Worm (Caenorhabditis elegans) whole organism, young adult: Measurements from ENCODE around the gene W06G6.10.

ENCODE experiments used
- B0261.1 ChIP-seq: sonication (generic microtip); optimal IDR thresholded peaks from 2 replicates; lab custom pipeline; 2016; ENCODE audit warnings: mild to moderate bottlenecking, missing genetic modification characterization, moderate library complexity, missing compliant biosample characterization
- D2030.7 ChIP-seq: fragments of 200-800 bp; sonication (Bioruptor generic); IDR thresholded peaks from 2 replicates; pipeline ENCODE4 v1.3.6; 2022; ENCODE audit warnings: missing genetic modification reagents, missing genetic modification characterization, missing compliant biosample characterization
- F23B12.7 ChIP-seq: sonication (generic microtip); optimal IDR thresholded peaks from 2 replicates; lab custom pipeline; 2017; ENCODE audit warnings: missing genetic modification characterization, mild to moderate bottlenecking, missing compliant biosample characterization, antibody characterized with exemption, moderate library complexity; ENCODE audit not compliant: insufficient read depth
- F33H1.4 ChIP-seq: fragments of 200-800 bp; sonication (Bioruptor generic); IDR thresholded peaks from 2 replicates; pipeline ENCODE4 v1.3.6; 2022; ENCODE audit warnings: missing genetic modification reagents, missing genetic modification characterization, missing compliant biosample characterization
- F49E8.2 ChIP-seq: sonication (generic microtip); optimal IDR thresholded peaks from 3 replicates; lab custom pipeline; 2017; ENCODE audit warnings: missing genetic modification characterization, mild to moderate bottlenecking, missing compliant biosample characterization, antibody characterized with exemption, moderate library complexity; ENCODE audit not compliant: insufficient read depth
- ZK185.1 ChIP-seq: sonication (generic microtip); optimal IDR thresholded peaks from 2 replicates; lab custom pipeline; 2016; ENCODE audit warnings: mild to moderate bottlenecking, missing genetic modification characterization, missing compliant biosample characterization; ENCODE audit not compliant: poor library complexity, severe bottlenecking
- aptf-2 ChIP-seq: fragments of 200-800 bp; sonication (Bioruptor generic); conservative IDR thresholded peaks from 2 replicates; pipeline ENCODE4 v1.3.6; 2022; ENCODE audit warnings: missing genetic modification reagents, missing genetic modification characterization, missing compliant biosample characterization
- aptf-3 ChIP-seq: fragments of 200-800 bp; sonication (Bioruptor generic); IDR thresholded peaks from 2 replicates; pipeline ENCODE4 v1.3.6; 2022; ENCODE audit warnings: missing genetic modification characterization, missing compliant biosample characterization
- attf-3 ChIP-seq: fragments of 200-800 bp; sonication (Bioruptor generic); conservative IDR thresholded peaks from 2 replicates; pipeline ENCODE4 v1.3.6; 2022; ENCODE audit warnings: missing genetic modification reagents, missing genetic modification characterization, missing compliant biosample characterization
- attf-5 ChIP-seq: fragments of 200-800 bp; sonication (Bioruptor generic); optimal IDR thresholded peaks from 2 replicates; lab custom pipeline; 2018; ENCODE audit warnings: mild to moderate bottlenecking, missing genetic modification characterization, missing compliant biosample characterization
- attf-6 ChIP-seq: fragments of 200-800 bp; sonication (Bioruptor generic); IDR thresholded peaks from 2 replicates; pipeline ENCODE4 v1.3.6; 2022; ENCODE audit warnings: missing genetic modification reagents, missing genetic modification characterization, missing compliant biosample characterization
- cebp-1 ChIP-seq, 2 experiments: fragments of 200-800 bp in 1 of 2; sonication (Bioruptor generic) in 1 of 2; sonication (generic microtip) in 1 of 2; IDR thresholded peaks in 1 of 2; optimal IDR thresholded peaks in 1 of 2; 2 replicates each; pipeline versions ENCODE4 v1.3.6 to Lab custom; 2017 to 2022; ENCODE audit warnings: missing compliant biosample characterization in 2 of 2, missing genetic modification characterization in 2 of 2, mild to moderate bottlenecking in 1 of 2, missing genetic modification reagents in 1 of 2, moderate library complexity in 1 of 2
- ceh-58 ChIP-seq: fragments of 200-800 bp; sonication (Bioruptor generic); IDR thresholded peaks from 2 replicates; pipeline ENCODE4 v1.3.6; 2022; ENCODE audit warnings: missing genetic modification characterization, missing compliant biosample characterization
- chd-7 ChIP-seq: sonication (generic microtip); optimal IDR thresholded peaks from 2 replicates; lab custom pipeline; 2016; ENCODE audit warnings: mild to moderate bottlenecking, missing genetic modification characterization, moderate library complexity, missing compliant biosample characterization
- die-1 ChIP-seq: sonication (generic microtip); optimal IDR thresholded peaks from 2 replicates; lab custom pipeline; 2016; ENCODE audit warnings: missing genotype, mild to moderate bottlenecking, missing genetic modification characterization, missing compliant biosample characterization
- dox-1 ChIP-seq: fragments of 200-800 bp; sonication (Bioruptor generic); IDR thresholded peaks from 2 replicates; pipeline ENCODE4 v1.3.6; 2022; ENCODE audit warnings: missing genetic modification reagents, missing genetic modification characterization, missing compliant biosample characterization
- him-1 ChIP-seq: sonication (generic microtip); optimal IDR thresholded peaks from 2 replicates; lab custom pipeline; 2016; ENCODE audit warnings: missing genotype, missing genetic modification reagents, missing genetic modification characterization, missing compliant biosample characterization
- hmg-1.2 ChIP-seq: fragments of 200-800 bp; sonication (Bioruptor generic); IDR thresholded peaks from 2 replicates; pipeline ENCODE4 v1.3.6; 2022; ENCODE audit warnings: missing genetic modification reagents, missing genetic modification characterization, missing compliant biosample characterization
- let-607 ChIP-seq, 2 experiments: fragments of 200-800 bp in 1 of 2; sonication (Bioruptor generic) in 1 of 2; sonication (generic microtip) in 1 of 2; optimal IDR thresholded peaks; 2 replicates each; lab custom pipeline; 2016 to 2018; ENCODE audit warnings: mild to moderate bottlenecking in 2 of 2, missing compliant biosample characterization in 2 of 2, missing genetic modification characterization in 2 of 2, moderate library complexity in 2 of 2, missing genotype in 1 of 2
- lin-26 ChIP-seq: fragments of 200-800 bp; sonication (Bioruptor generic); IDR thresholded peaks from 2 replicates; pipeline ENCODE4 v1.3.6; 2022; ENCODE audit warnings: missing genetic modification reagents, missing genetic modification characterization, missing compliant biosample characterization
- madf-8 ChIP-seq: fragments of 200-800 bp; sonication (Bioruptor generic); conservative IDR thresholded peaks from 2 replicates; pipeline ENCODE4 v1.3.6; 2022; ENCODE audit warnings: missing genetic modification reagents, missing genetic modification characterization, missing compliant biosample characterization
- mcd-1 ChIP-seq: fragments of 200-800 bp; sonication (Bioruptor generic); IDR thresholded peaks from 2 replicates; pipeline ENCODE4 v1.3.6; 2022; ENCODE audit warnings: missing genetic modification reagents, missing genetic modification characterization, missing compliant biosample characterization
- mel-28 ChIP-seq: sonication (generic microtip); optimal IDR thresholded peaks from 2 replicates; lab custom pipeline; 2016; ENCODE audit warnings: borderline replicate concordance, mild to moderate bottlenecking, missing genetic modification characterization, missing compliant biosample characterization
- mes-4 ChIP-seq: sonication (generic microtip); optimal IDR thresholded peaks from 2 replicates; lab custom pipeline; 2016; ENCODE audit warnings: missing genotype, missing genetic modification characterization, missing compliant biosample characterization
- nfya-2 ChIP-seq: fragments of 200-800 bp; sonication (Bioruptor generic); IDR thresholded peaks from 2 replicates; pipeline ENCODE4 v1.3.6; 2022; ENCODE audit warnings: missing genetic modification reagents, missing genetic modification characterization, missing compliant biosample characterization
- nfyb-1 ChIP-seq: fragments of 200-800 bp; sonication (Bioruptor generic); IDR thresholded peaks from 2 replicates; pipeline ENCODE4 v1.3.6; 2022; ENCODE audit warnings: missing genetic modification reagents, missing genetic modification characterization, missing compliant biosample characterization
- nhr-27 ChIP-seq: fragments of 200-800 bp; sonication (Bioruptor generic); optimal IDR thresholded peaks from 2 replicates; lab custom pipeline; 2018; ENCODE audit warnings: mild to moderate bottlenecking, missing genetic modification characterization, moderate library complexity, missing compliant biosample characterization
- nhr-90 ChIP-seq: sonication (generic microtip); optimal IDR thresholded peaks from 2 replicates; lab custom pipeline; 2016; ENCODE audit warnings: missing genotype, mild to moderate bottlenecking, missing genetic modification characterization, missing compliant biosample characterization
- rec-8 ChIP-seq, 2 experiments: sonication (generic microtip); optimal IDR thresholded peaks; 2 replicates each; lab custom pipeline; 2016; ENCODE audit warnings: mild to moderate bottlenecking in 2 of 2, missing genetic modification characterization in 2 of 2, missing genetic modification reagents in 2 of 2, missing genotype in 2 of 2, missing biosample characterization in 1 of 2, missing compliant biosample characterization in 1 of 2, moderate library complexity in 1 of 2
- rpc-1 ChIP-seq, 2 experiments: fragments of 150-350 bp in 1 of 2; sonication (generic microtip) in 1 of 2; optimal IDR thresholded peaks; 2 replicates each; lab custom pipeline; 2014 to 2018; ENCODE audit warnings: missing biosample characterization in 1 of 2, missing genetic modification characterization in 1 of 2, missing genetic modification reagents in 1 of 2, missing genotype in 1 of 2
- snpc-1.1 ChIP-seq: sonication (generic microtip); optimal IDR thresholded peaks from 2 replicates; lab custom pipeline; 2017; ENCODE audit warnings: missing genetic modification characterization, mild to moderate bottlenecking, missing compliant biosample characterization, antibody characterized with exemption, moderate library complexity, missing genotype, missing genetic modification reagents; ENCODE audit not compliant: insufficient read depth
- snpc-4 ChIP-seq, 5 experiments: fragments of 150-350 bp in 1 of 5; sonication (generic microtip) in 4 of 5; optimal IDR thresholded peaks; 2 replicates each; lab custom pipeline; 2014 to 2018; ENCODE audit warnings: missing genetic modification characterization in 5 of 5, missing biosample characterization in 3 of 5, antibody characterized with exemption in 2 of 5, mild to moderate bottlenecking in 2 of 5, missing compliant biosample characterization in 2 of 5, missing genotype in 2 of 5, moderate library complexity in 2 of 5, missing genetic modification reagents in 1 of 5
- tbp1 ChIP-seq: fragments of 200-800 bp; sonication (Bioruptor generic); optimal IDR thresholded peaks from 2 replicates; lab custom pipeline; 2018; ENCODE audit warnings: mild to moderate bottlenecking, missing genetic modification characterization, missing compliant biosample characterization
- unc-130 ChIP-seq: sonication (generic microtip); optimal IDR thresholded peaks from 2 replicates; lab custom pipeline; 2016; ENCODE audit warnings: missing genetic modification reagents, missing genetic modification characterization, missing compliant biosample characterization
- ztf-18 ChIP-seq: sonication (generic microtip); optimal IDR thresholded peaks from 2 replicates; lab custom pipeline; 2016; ENCODE audit warnings: missing genotype, mild to moderate bottlenecking, missing genetic modification characterization, missing compliant biosample characterization
- ztf-25 ChIP-seq: fragments of 200-800 bp; sonication (Bioruptor generic); IDR thresholded peaks from 2 replicates; pipeline ENCODE4 v1.3.6; 2022; ENCODE audit warnings: missing genetic modification reagents, missing genetic modification characterization, missing compliant biosample characterization
- ztf-28 ChIP-seq: fragments of 200-800 bp; sonication (Bioruptor generic); IDR thresholded peaks from 2 replicates; pipeline ENCODE4 v1.3.6; 2022; ENCODE audit warnings: missing genetic modification reagents, missing genetic modification characterization, missing compliant biosample characterization

W06G6.10 gene

DNA sequence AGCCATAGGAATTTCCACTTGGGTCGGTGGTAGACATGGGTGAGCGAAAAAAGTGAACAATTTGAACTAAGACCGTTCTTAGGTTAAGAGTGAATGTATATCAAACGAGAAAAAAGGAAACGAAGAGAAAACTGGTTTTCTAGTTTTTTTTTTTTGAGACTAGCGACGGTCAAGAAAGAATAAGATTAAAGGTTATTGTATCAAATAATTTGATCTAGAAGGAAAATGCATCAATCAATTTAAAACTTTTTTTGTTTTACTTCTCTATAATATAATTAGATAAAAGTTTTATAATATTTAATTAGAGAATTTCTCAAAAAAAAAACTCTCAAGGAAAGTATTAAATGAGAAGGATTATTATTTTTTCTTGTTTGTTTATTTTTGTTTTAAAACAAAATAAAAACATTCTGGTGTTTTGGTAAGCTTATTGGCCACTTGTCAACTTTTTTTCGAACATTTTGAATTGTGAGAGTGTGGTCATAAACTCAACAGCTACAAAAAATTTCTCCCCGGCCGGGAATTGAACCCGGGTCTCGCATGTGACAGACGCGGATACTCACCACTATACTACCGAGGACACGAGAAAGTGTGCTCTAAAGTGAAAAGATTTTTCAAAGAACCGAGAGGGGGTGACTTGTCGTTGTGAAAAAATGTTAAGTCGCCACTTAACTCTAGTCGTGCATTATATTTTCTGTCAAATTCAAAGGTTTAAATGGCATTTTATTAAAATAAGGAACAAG lies 1.6 kb downstream of the W06G6.10 start, which contains the start of gene W06G6.17:
TSS of gene W06G6.17 (minus strand) at position 51 of the 740 bp plus-strand sequence.
- TF ChIP-seq hmg-1.2 (GFP tag; lab: Robert Waterston, UW) (peak; percentile 33; the same call in 1 of the 2 replicates), unc-130 (no peak), ztf-28 (GFP tag; lab: Robert Waterston, UW) (no peak), him-1 (tag; lab: Kevin White, UChicago) (peak; percentile 56), ztf-18 (peak; percentile 20), lin-26 (GFP tag; lab: Robert Waterston, UW) (peak; percentile 62; the same call in 1 of the 2 replicates), rpc-1 (optimal IDR thresholded peaks at IDR 0.05; lab: Kevin White, UChicago) (peak; percentile 63), rpc-1 (tag; optimal IDR thresholded peaks at IDR 0.05; lab: Kevin White, UChicago) (peak; percentile 78), die-1 (tag; lab: Kevin White, UChicago) (peak; percentile 56), nfya-2 (GFP tag; lab: Robert Waterston, UW) (no peak), attf-6 (GFP tag; lab: Robert Waterston, UW) (peak; percentile 72; the same call in 1 of the 2 replicates), madf-8 (GFP tag; lab: Robert Waterston, UW) (no peak), ceh-58 (GFP tag; lab: Robert Waterston, UW) (no peak), F23B12.7 (tag; lab: Kevin White, UChicago) (no peak), ztf-25 (GFP tag; lab: Robert Waterston, UW) (0 out of 2 replicates have a peak, but pooled peaks have one; percentile 20), snpc-1.1 (tag; lab: Kevin White, UChicago) (peak; percentile 56), nhr-27 (tag; lab: Kevin White, UChicago) (no peak), snpc-4 (GFP tag; optimal IDR thresholded peaks at IDR 0.05; lab: Kevin White, UChicago) (peak; percentile 15), snpc-4 (tag; optimal IDR thresholded peaks at IDR 0.05; lab: Kevin White, UChicago) (peak in 3 of 4 experiments; percentile 42 to 86 (median 79)), nfyb-1 (GFP tag; lab: Robert Waterston, UW) (peak; percentile 69; the same call in 1 of the 2 replicates), tbp1 (GFP tag; lab: Kevin White, UChicago) (peak; percentile 86), B0261.1 (peak; percentile 64), nhr-90 (peak; percentile 48)

DNA sequence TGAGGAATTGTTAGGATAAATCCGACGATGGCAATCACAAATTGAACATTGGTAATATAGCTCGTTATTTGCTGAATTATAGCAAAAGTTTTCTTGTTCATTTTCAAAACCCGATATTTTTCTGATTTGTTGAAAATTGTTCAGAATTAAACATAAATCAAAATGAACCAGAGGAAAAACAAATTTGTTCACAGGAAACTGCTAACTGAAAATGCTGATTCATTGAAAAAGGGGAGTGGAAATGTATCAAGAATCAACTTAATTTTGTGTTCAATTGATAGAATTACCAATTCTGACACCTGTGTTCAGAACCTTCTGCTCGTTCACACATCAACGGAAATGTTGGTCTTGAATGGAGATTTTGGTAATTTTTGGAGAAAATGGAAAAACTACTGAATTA lies 3.4 kb downstream of the W06G6.10 start, which contains the start of gene srw-77:
TSS of gene srw-77 (minus strand) at position 101 of the 400 bp plus-strand sequence.
- TF ChIP-seq attf-5 (GFP tag; lab: Kevin White, UChicago), result no peak
- no peak for TF ChIP-seq mel-28 (tag; lab: Kevin White, UChicago)
- TF ChIP-seq aptf-3 (GFP tag; lab: Robert Waterston, UW), result no peak
- TF ChIP-seq attf-6 (GFP tag; lab: Robert Waterston, UW), result no peak
- TF ChIP-seq dox-1, result no peak
- TF ChIP-seq chd-7 (tag; lab: Kevin White, UChicago), result no peak

DNA sequence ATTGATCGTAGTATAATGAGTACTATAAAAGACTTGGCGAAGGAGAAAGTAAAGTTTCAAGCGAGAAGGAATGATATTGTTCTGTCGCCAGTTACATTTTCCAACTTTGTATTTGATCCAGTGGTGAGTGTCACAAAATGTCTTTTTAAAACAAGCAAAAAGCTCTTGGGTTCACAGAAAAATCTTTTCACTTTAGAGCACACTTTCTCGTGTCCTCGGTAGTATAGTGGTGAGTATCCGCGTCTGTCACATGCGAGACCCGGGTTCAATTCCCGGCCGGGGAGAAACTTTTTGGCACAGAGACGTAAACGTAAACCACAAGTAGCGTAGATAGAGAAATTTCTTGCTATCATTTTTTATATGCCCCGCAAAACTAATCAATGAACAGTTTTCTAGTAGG lies 6.6 kb downstream of the W06G6.10 start:
- TF ChIP-seq hmg-1.2 (GFP tag; lab: Robert Waterston, UW) (peak; percentile 59), mcd-1 (0 out of 2 replicates have a peak, but pooled peaks have one; percentile 15), nfyb-1 (GFP tag; lab: Robert Waterston, UW) (peak; percentile 70), D2030.7 (GFP tag; lab: Robert Waterston, UW) (peak; percentile 37; the same call in 1 of the 2 replicates), ztf-18 (peak; percentile 46), B0261.1 (peak; percentile 79), snpc-4 (GFP tag; optimal IDR thresholded peaks at IDR 0.05; lab: Kevin White, UChicago) (peak; percentile 63), snpc-4 (tag; optimal IDR thresholded peaks at IDR 0.05; lab: Kevin White, UChicago) (peak in 2 of 4 experiments; percentile 18 to 83), aptf-2 (no peak), lin-26 (GFP tag; lab: Robert Waterston, UW) (peak; percentile 74), cebp-1 (GFP tag; IDR thresholded peaks at IDR 0.05; lab: Robert Waterston, UW) (no peak), cebp-1 (tag; optimal IDR thresholded peaks at IDR 0.05; lab: Kevin White, UChicago) (no peak), rpc-1 (optimal IDR thresholded peaks at IDR 0.05; lab: Kevin White, UChicago) (peak; percentile 70), rpc-1 (tag; optimal IDR thresholded peaks at IDR 0.05; lab: Kevin White, UChicago) (peak; percentile 85), dox-1 (peak; percentile 72), attf-3 (GFP tag; lab: Robert Waterston, UW) (no peak), rec-8 (tag; optimal IDR thresholded peaks at IDR 0.05; lab: Kevin White, UChicago) (peak in 1 of 2 experiments; percentile 31), F49E8.2 (tag; lab: Kevin White, UChicago) (peak; percentile 10), mes-4 (tag; lab: Kevin White, UChicago) (no peak), tbp1 (GFP tag; lab: Kevin White, UChicago) (peak; percentile 89), F33H1.4 (GFP tag; lab: Robert Waterston, UW) (no peak), mel-28 (tag; lab: Kevin White, UChicago) (no peak), ZK185.1 (tag; lab: Kevin White, UChicago) (peak; percentile 57), snpc-1.1 (tag; lab: Kevin White, UChicago) (peak; percentile 51), let-607 (tag; optimal IDR thresholded peaks at IDR 0.05; lab: Kevin White, UChicago) (no peak)
